Worm (Caenorhabditis elegans) whole organism, L4/young adult: ENCODE results near the gene ugt-48.

Experiments used
- dao-5 ChIP-seq: sonication (generic microtip); optimal IDR thresholded peaks from 2 replicates; lab custom pipeline; 2016; ENCODE audit warnings: missing genotype, missing genetic modification characterization, moderate library complexity, missing compliant biosample characterization
- him-1 ChIP-seq: sonication (generic microtip); optimal IDR thresholded peaks from 2 replicates; lab custom pipeline; 2016; ENCODE audit warnings: missing genotype, missing genetic modification reagents, missing genetic modification characterization, missing compliant biosample characterization

ce11 chrV:5509966-5510365 is 37.9 kb downstream of the ugt-48 start:
- TF ChIP-seq him-1 (no peak), dao-5 (tag; lab: Kevin White, UChicago) (no peak)
